2 fruit fly cellular contexts compared by ENCODE assay signal in genomic region chrX:6338738-6339614, dm6.
TF ChIP-seq lines count a peak whose summit lies in the region.

No protein-coding gene starts in this region.

TF ChIP-seq in whole organism, embryonic, 481 proteins besides CTCF, POLR2A, EP300 and RAD21 (continued from another document and continues in another):
- TF ChIP-seq CG10431 (GFP tag; optimal IDR thresholded peaks at IDR 0.05; lab: Kevin White, UChicago) (no peak), CG3065 (GFP tag; optimal IDR thresholded peaks at IDR 0.05; lab: Kevin White, UChicago) (no peak), CG15696 (tag; optimal IDR thresholded peaks at IDR 0.05; lab: Kevin White, UChicago) (no peak), Jarid2 (GFP tag; optimal IDR thresholded peaks at IDR 0.05; lab: Kevin White, UChicago) (no peak), schlank (tag; optimal IDR thresholded peaks at IDR 0.05; lab: Kevin White, UChicago) (no peak), CG18619 (GFP tag; optimal IDR thresholded peaks at IDR 0.05; lab: Kevin White, UChicago) (peak; percentile 42), CG14667 (GFP tag; IDR thresholded peaks at IDR 0.05; lab: Robert Waterston, UW) (no peak), chm (GFP tag; IDR thresholded peaks at IDR 0.05; lab: Robert Waterston, UW) (no peak), CG11723 (GFP tag; optimal IDR thresholded peaks at IDR 0.05; lab: Kevin White, UChicago) (no peak), sd (tag; optimal IDR thresholded peaks at IDR 0.05; lab: Kevin White, UChicago) (no peak), chif (GFP tag; optimal IDR thresholded peaks at IDR 0.05; lab: Kevin White, UChicago) (no peak), lilli (GFP tag; optimal IDR thresholded peaks at IDR 0.05; lab: Kevin White, UChicago) (peak; percentile 2), hbn (GFP tag; IDR thresholded peaks at IDR 0.05; lab: Robert Waterston, UW; ENCODE audit: partially characterized antibody) (no peak), Sox102F (GFP tag; optimal IDR thresholded peaks at IDR 0.05; lab: Kevin White, UChicago) (peak; percentile 35), wdn (GFP tag; IDR thresholded peaks at IDR 0.05; lab: Robert Waterston, UW) (no peak), Taf1 (GFP tag; IDR thresholded peaks at IDR 0.05; lab: Robert Waterston, UW) (no peak), zfh1 (GFP tag; IDR thresholded peaks at IDR 0.05; lab: Robert Waterston, UW) (0 out of 3 replicates have a peak, but pooled peaks have one; percentile 30), stwl (tag; optimal IDR thresholded peaks at IDR 0.05; lab: Kevin White, UChicago) (no peak), CG2678 (tag; optimal IDR thresholded peaks at IDR 0.05; lab: Kevin White, UChicago) (peak; percentile 41), pan (optimal IDR thresholded peaks at IDR 0.05; lab: Kevin White, UChicago) (no peak), pan (GFP tag; optimal IDR thresholded peaks at IDR 0.05 in 1 of 2, IDR thresholded peaks at IDR 0.05 in 1 of 2) (peak in 1 of 2 experiments; percentile 31), CG15011 (GFP tag; optimal IDR thresholded peaks at IDR 0.05; lab: Kevin White, UChicago) (no peak), CG9876 (GFP tag; optimal IDR thresholded peaks at IDR 0.05; lab: Kevin White, UChicago) (no peak), vfl (GFP tag; optimal IDR thresholded peaks at IDR 0.05; lab: Kevin White, UChicago) (no peak), Hand (GFP tag; optimal IDR thresholded peaks at IDR 0.05; lab: Kevin White, UChicago) (peak; percentile 27), cwo (GFP tag; optimal IDR thresholded peaks at IDR 0.05; lab: Kevin White, UChicago) (no peak), CG33213 (GFP tag; optimal IDR thresholded peaks at IDR 0.05; lab: Kevin White, UChicago) (no peak), CG4617 (GFP tag; optimal IDR thresholded peaks at IDR 0.05; lab: Kevin White, UChicago; ENCODE audit: borderline replicate concordance) (no peak), CG2120 (GFP tag; optimal IDR thresholded peaks at IDR 0.05; lab: Kevin White, UChicago) (peak; percentile 38), CG12391 (tag; optimal IDR thresholded peaks at IDR 0.05; lab: Kevin White, UChicago) (no peak), unc-4 (GFP tag; IDR thresholded peaks at IDR 0.05; lab: Robert Waterston, UW; ENCODE audit: partially characterized antibody) (no peak), CG16779 (GFP tag; IDR thresholded peaks at IDR 0.05; lab: Robert Waterston, UW) (no peak), CG10979 (tag; optimal IDR thresholded peaks at IDR 0.05; lab: Kevin White, UChicago) (no peak), Stat92E (GFP tag; optimal IDR thresholded peaks at IDR 0.05; lab: Kevin White, UChicago) (no peak), CG18599 (GFP tag; optimal IDR thresholded peaks at IDR 0.05; lab: Kevin White, UChicago) (peak; percentile 10), CG13123 (GFP tag; optimal IDR thresholded peaks at IDR 0.05; lab: Kevin White, UChicago) (no peak), CG12744 (GFP tag; optimal IDR thresholded peaks at IDR 0.05; lab: Kevin White, UChicago) (no peak), CG11696 (GFP tag; IDR thresholded peaks at IDR 0.05; lab: Robert Waterston, UW) (no peak), CG5245 (GFP tag; optimal IDR thresholded peaks at IDR 0.05; lab: Kevin White, UChicago) (no peak), CG11456 (GFP tag; IDR thresholded peaks at IDR 0.05; lab: Robert Waterston, UW) (0 out of 3 replicates have a peak, but pooled peaks have one; percentile 39), CG1603 (tag; optimal IDR thresholded peaks at IDR 0.05; lab: Kevin White, UChicago) (peak; percentile 31), insv (GFP tag; optimal IDR thresholded peaks at IDR 0.05; lab: Kevin White, UChicago) (no peak), kay (GFP tag; optimal IDR thresholded peaks at IDR 0.05; lab: Kevin White, UChicago) (no peak), Elba2 (GFP tag; optimal IDR thresholded peaks at IDR 0.05; lab: Kevin White, UChicago) (no peak), eve (GFP tag; optimal IDR thresholded peaks at IDR 0.05; lab: Kevin White, UChicago) (peak in 1 of 2 experiments; percentile 66), fu2 (GFP tag; optimal IDR thresholded peaks at IDR 0.05; lab: Kevin White, UChicago) (no peak), CG11504 (tag; optimal IDR thresholded peaks at IDR 0.05; lab: Kevin White, UChicago) (peak; percentile 45), CG11247 (GFP tag; IDR thresholded peaks at IDR 0.05; lab: Robert Waterston, UW) (0 out of 2 replicates have a peak, but pooled peaks have one; percentile 19), CHES-1-like (GFP tag; optimal IDR thresholded peaks at IDR 0.05; lab: Kevin White, UChicago) (no peak), CG1024 (GFP tag; IDR thresholded peaks at IDR 0.05; lab: Robert Waterston, UW) (no peak), Hsf (GFP tag; optimal IDR thresholded peaks at IDR 0.05; lab: Kevin White, UChicago) (no peak), Ets65A (GFP tag; lab: Kevin White, UChicago) (no peak), gcm2 (GFP tag; optimal IDR thresholded peaks at IDR 0.05; lab: Kevin White, UChicago) (no peak), CG14965 (GFP tag; optimal IDR thresholded peaks at IDR 0.05; lab: Kevin White, UChicago; ENCODE audit: borderline replicate concordance) (no peak), CG8944 (GFP tag; optimal IDR thresholded peaks at IDR 0.05; lab: Kevin White, UChicago) (peak; percentile 1), abd-A (tag; optimal IDR thresholded peaks at IDR 0.05; lab: Kevin White, UChicago) (peak; percentile 18), CG14050 (GFP tag; IDR thresholded peaks at IDR 0.05; lab: Robert Waterston, UW) (no peak), CG31388 (GFP tag; optimal IDR thresholded peaks at IDR 0.05; lab: Kevin White, UChicago) (no peak), fd64A (GFP tag; optimal IDR thresholded peaks at IDR 0.05; lab: Kevin White, UChicago) (no peak), CG4707 (GFP tag; optimal IDR thresholded peaks at IDR 0.05; lab: Kevin White, UChicago) (no peak), ems (GFP tag; optimal IDR thresholded peaks at IDR 0.05; lab: Kevin White, UChicago) (no peak), br (optimal IDR thresholded peaks at IDR 0.05; lab: Kevin White, UChicago) (no peak), ara (GFP tag; IDR thresholded peaks at IDR 0.05; lab: Robert Waterston, UW) (no peak), CG7372 (GFP tag; IDR thresholded peaks at IDR 0.05; lab: Robert Waterston, UW) (no peak), CG12104 (GFP tag; optimal IDR thresholded peaks at IDR 0.05; lab: Kevin White, UChicago) (no peak), Gug (GFP tag; IDR thresholded peaks at IDR 0.05; lab: Robert Waterston, UW) (peak; percentile 56; the same call in 2 of the 4 replicates), jumu (GFP tag; optimal IDR thresholded peaks at IDR 0.05; lab: Kevin White, UChicago) (no peak), sim (GFP tag; IDR thresholded peaks at IDR 0.05; lab: Robert Waterston, UW) (no peak)

TF ChIP-seq in whole organism, prepupa, 60 proteins besides CTCF, POLR2A, EP300 and RAD21 (continued from another document):
- TF ChIP-seq CG6808 (GFP tag; optimal IDR thresholded peaks at IDR 0.05; lab: Kevin White, UChicago): peak; percentile 70
- peak; percentile 22 to 46 for TF ChIP-seq ss (GFP tag; optimal IDR thresholded peaks at IDR 0.05; lab: Kevin White, UChicago)
- TF ChIP-seq CG11902 (GFP tag; optimal IDR thresholded peaks at IDR 0.05; lab: Kevin White, UChicago): no peak
- peak; percentile 76 for TF ChIP-seq esn (GFP tag; optimal IDR thresholded peaks at IDR 0.05; lab: Kevin White, UChicago)
- peak; percentile 70 for TF ChIP-seq Met (GFP tag; optimal IDR thresholded peaks at IDR 0.05; lab: Kevin White, UChicago)
- TF ChIP-seq Ets96B (tag; optimal IDR thresholded peaks at IDR 0.05; lab: Kevin White, UChicago): peak; percentile 50
- TF ChIP-seq Smox (GFP tag; optimal IDR thresholded peaks at IDR 0.05; lab: Kevin White, UChicago): peak; percentile 57
- TF ChIP-seq Eip78C (GFP tag; lab: Kevin White, UChicago): peak; percentile 82
- peak; percentile 55 for TF ChIP-seq acj6 (GFP tag; optimal IDR thresholded peaks at IDR 0.05; lab: Kevin White, UChicago)
- TF ChIP-seq Sox15 (GFP tag; optimal IDR thresholded peaks at IDR 0.05; lab: Kevin White, UChicago): peak; percentile 40
- peak; percentile 55 for TF ChIP-seq CG8632 (GFP tag; optimal IDR thresholded peaks at IDR 0.05; lab: Kevin White, UChicago)
- TF ChIP-seq salr (GFP tag; optimal IDR thresholded peaks at IDR 0.05; lab: Kevin White, UChicago): peak; percentile 20 to 46
- peak; percentile 32; the same call in 1 of the 2 replicates for TF ChIP-seq CG15336 (GFP tag; IDR thresholded peaks at IDR 0.05; lab: Robert Waterston, UW)
- TF ChIP-seq dsx (GFP tag; optimal IDR thresholded peaks at IDR 0.05; lab: Kevin White, UChicago; ENCODE audit: poor library complexity, severe bottlenecking): peak; percentile 27
- peak; percentile 37 for TF ChIP-seq CG1621 (tag; optimal IDR thresholded peaks at IDR 0.05; lab: Kevin White, UChicago)
- TF ChIP-seq Eip75B (GFP tag; optimal IDR thresholded peaks at IDR 0.05; lab: Kevin White, UChicago): peak; percentile 60
- TF ChIP-seq Eip93F (GFP tag; optimal IDR thresholded peaks at IDR 0.05; lab: Kevin White, UChicago): no peak
- peak; percentile 32 for TF ChIP-seq CG7368 (GFP tag; optimal IDR thresholded peaks at IDR 0.05; lab: Kevin White, UChicago)
- peak; percentile 34 for TF ChIP-seq CG16779 (tag; optimal IDR thresholded peaks at IDR 0.05; lab: Kevin White, UChicago)
- TF ChIP-seq eg (GFP tag; IDR thresholded peaks at IDR 0.05; lab: Robert Waterston, UW): peak; percentile 38; the same call in 1 of the 3 replicates
- TF ChIP-seq fkh (GFP tag; optimal IDR thresholded peaks at IDR 0.05; lab: Kevin White, UChicago): no peak
- peak; percentile 13 for TF ChIP-seq Lpt (GFP tag; optimal IDR thresholded peaks at IDR 0.05; lab: Kevin White, UChicago)
- peak; percentile 63 for TF ChIP-seq Hr4 (GFP tag; optimal IDR thresholded peaks at IDR 0.05; lab: Kevin White, UChicago)
- peak; percentile 47 for TF ChIP-seq Sox102F (GFP tag; optimal IDR thresholded peaks at IDR 0.05; lab: Kevin White, UChicago)
- peak; percentile 33; the same call in 1 of the 2 replicates for TF ChIP-seq Gug (GFP tag; IDR thresholded peaks at IDR 0.05; lab: Robert Waterston, UW)
- TF ChIP-seq Hr39 (GFP tag; optimal IDR thresholded peaks at IDR 0.05; lab: Kevin White, UChicago): peak; percentile 63
- TF ChIP-seq fd59A (GFP tag; optimal IDR thresholded peaks at IDR 0.05; lab: Kevin White, UChicago): peak; percentile 59
- TF ChIP-seq CG6276 (GFP tag; optimal IDR thresholded peaks at IDR 0.05; lab: Kevin White, UChicago): peak; percentile 26
- no peak for TF ChIP-seq fd85E (GFP tag; optimal IDR thresholded peaks at IDR 0.05; lab: Kevin White, UChicago)
- TF ChIP-seq svp (GFP tag; lab: Kevin White, UChicago): peak; percentile 96
- peak; percentile 36 for TF ChIP-seq CG4318 (GFP tag; optimal IDR thresholded peaks at IDR 0.05; lab: Kevin White, UChicago)
- TF ChIP-seq spab (GFP tag; optimal IDR thresholded peaks at IDR 0.05; lab: Kevin White, UChicago): peak; percentile 35
- peak; percentile 48 for TF ChIP-seq cyc (GFP tag; optimal IDR thresholded peaks at IDR 0.05; lab: Kevin White, UChicago)
- TF ChIP-seq Ets21C (GFP tag; optimal IDR thresholded peaks at IDR 0.05; lab: Kevin White, UChicago): peak; percentile 51
- TF ChIP-seq net (GFP tag; optimal IDR thresholded peaks at IDR 0.05; lab: Kevin White, UChicago): peak; percentile 58
- TF ChIP-seq CG8319 (GFP tag; optimal IDR thresholded peaks at IDR 0.05; lab: Kevin White, UChicago): no peak
- TF ChIP-seq CG11762 (GFP tag; optimal IDR thresholded peaks at IDR 0.05; lab: Kevin White, UChicago; ENCODE audit: insufficient read depth): no peak
- TF ChIP-seq Blimp-1 (GFP tag; optimal IDR thresholded peaks at IDR 0.05; lab: Kevin White, UChicago): no peak
- no peak for TF ChIP-seq CG6854 (GFP tag; optimal IDR thresholded peaks at IDR 0.05; lab: Kevin White, UChicago)
